Worm (Caenorhabditis elegans): Measurements from ENCODE around the gene T25B9.9.
A peak's percentile ranks its signal among the peaks of the same experiment; 100 is the strongest.

The T25B9.9 gene

ce11 chrIV:10769353-10769752 lies at the start of gene T25B9.9:
Gene T25B9.9, plus strand, starts transcription at chrIV:10769653.
- TF ChIP-seq flt-1 (GFP tag; IDR thresholded peaks at IDR 0.05) (no peak), ama-1 (optimal IDR thresholded peaks at IDR 0.05) (no peak), hmg-4 (GFP tag; optimal IDR thresholded peaks at IDR 0.05) (no peak), scrt-1 (GFP tag; IDR thresholded peaks at IDR 0.05) (no peak), aly-1 (tag; optimal IDR thresholded peaks at IDR 0.05) (no peak), tbx-37 (GFP tag; conservative IDR thresholded peaks at IDR 0.05) (no peak), hnd-1 (tag; optimal IDR thresholded peaks at IDR 0.05) (no peak), ets-7 (tag; optimal IDR thresholded peaks at IDR 0.05) (no peak), tbx-11 (GFP tag; IDR thresholded peaks at IDR 0.05) (no peak), F13C5.2 (tag; optimal IDR thresholded peaks at IDR 0.05) (no peak), ceh-13 (GFP tag; optimal IDR thresholded peaks at IDR 0.05) (no peak)

ce11 chrIV:10727734-10728133 lies 41.7 kb upstream of the T25B9.9 start, which contains the start of gene ZC168.2:
Gene ZC168.2, plus strand, starts transcription at chrIV:10728034.
- no peak for TF ChIP-seq tbx-11 (GFP tag; IDR thresholded peaks at IDR 0.05)
- TF ChIP-seq ama-1 (optimal IDR thresholded peaks at IDR 0.05), result no peak
- no peak for TF ChIP-seq scrt-1 (GFP tag; IDR thresholded peaks at IDR 0.05)
- TF ChIP-seq flt-1 (GFP tag; IDR thresholded peaks at IDR 0.05), result no peak
- TF ChIP-seq sea-1 (GFP tag; conservative IDR thresholded peaks at IDR 0.05), result no peak
- TF ChIP-seq aly-1 (tag; optimal IDR thresholded peaks at IDR 0.05), result no peak
- TF ChIP-seq hmbx-1 (tag; optimal IDR thresholded peaks at IDR 0.05), result no peak
- TF ChIP-seq ceh-13 (GFP tag; optimal IDR thresholded peaks at IDR 0.05), result no peak
- no peak for TF ChIP-seq B0310.2 (tag; optimal IDR thresholded peaks at IDR 0.05)
- TF ChIP-seq F13C5.2 (tag; optimal IDR thresholded peaks at IDR 0.05), result no peak
- TF ChIP-seq pes-1 (GFP tag; IDR thresholded peaks at IDR 0.05), result no peak
- TF ChIP-seq hmg-4 (GFP tag; optimal IDR thresholded peaks at IDR 0.05), result no peak
- TF ChIP-seq hnd-1 (tag; optimal IDR thresholded peaks at IDR 0.05), result no peak
- no peak for TF ChIP-seq ets-7 (tag; optimal IDR thresholded peaks at IDR 0.05)
- no peak for TF ChIP-seq ceh-36 (tag; optimal IDR thresholded peaks at IDR 0.05)
- no peak for TF ChIP-seq tra-4 (tag; optimal IDR thresholded peaks at IDR 0.05)
- no peak for TF ChIP-seq tbx-37 (GFP tag; conservative IDR thresholded peaks at IDR 0.05)

- TF ChIP-seq B0310.2 (tag; optimal IDR thresholded peaks at IDR 0.05) (no peak), tbx-37 (GFP tag; conservative IDR thresholded peaks at IDR 0.05) (no peak), sea-1 (GFP tag; conservative IDR thresholded peaks at IDR 0.05) (no peak), aly-1 (tag; optimal IDR thresholded peaks at IDR 0.05) (no peak), tra-4 (tag; optimal IDR thresholded peaks at IDR 0.05) (no peak)
Observed at ce11 chrIV:10734527-10735436, 34.7 kb upstream of the T25B9.9 start, which contains the start of the genes orc-5 and cyb-1. Gene orc-5, minus strand, starts transcription at chrIV:10734588. Gene cyb-1, plus strand, starts transcription at chrIV:10735216.

ce11 chrIV:10737011-10737553 lies 32.4 kb upstream of the T25B9.9 start, which contains the start of gene grl-21:
Gene grl-21, plus strand, starts transcription at chrIV:10737474.
- TF ChIP-seq ama-1 (optimal IDR thresholded peaks at IDR 0.05) (peak; percentile 41), F13C5.2 (tag; optimal IDR thresholded peaks at IDR 0.05) (no peak)

- TF ChIP-seq tbx-37 (GFP tag; conservative IDR thresholded peaks at IDR 0.05), result no peak
- TF ChIP-seq hnd-1 (tag; optimal IDR thresholded peaks at IDR 0.05), result no peak
- no peak for TF ChIP-seq flt-1 (GFP tag; IDR thresholded peaks at IDR 0.05)
- TF ChIP-seq ama-1 (optimal IDR thresholded peaks at IDR 0.05), result no peak
- no peak for TF ChIP-seq hmbx-1 (tag; optimal IDR thresholded peaks at IDR 0.05)
- TF ChIP-seq B0310.2 (tag; optimal IDR thresholded peaks at IDR 0.05), result no peak
- no peak for TF ChIP-seq tbx-11 (GFP tag; IDR thresholded peaks at IDR 0.05)
- no peak for TF ChIP-seq ceh-13 (GFP tag; optimal IDR thresholded peaks at IDR 0.05)
Observed at ce11 chrIV:10738328-10738727, 31.1 kb upstream of the T25B9.9 start, which contains the start of gene ssp-34. Gene ssp-34, minus strand, starts transcription at chrIV:10738602.

- TF ChIP-seq flt-1 (GFP tag; IDR thresholded peaks at IDR 0.05) (no peak), tbx-37 (GFP tag; conservative IDR thresholded peaks at IDR 0.05) (no peak)
Observed at ce11 chrIV:10744475-10744874, 25.0 kb upstream of the T25B9.9 start, which contains the start of gene T25B9.3. Gene T25B9.3, plus strand, starts transcription at chrIV:10744775.

ce11 chrIV:10745332-10745731 lies 24.1 kb upstream of the T25B9.9 start:
- no peak for TF ChIP-seq aly-1 (tag; optimal IDR thresholded peaks at IDR 0.05)
- peak; percentile 6 for TF ChIP-seq ceh-36 (tag; optimal IDR thresholded peaks at IDR 0.05)

ce11 chrIV:10750041-10750440 lies 19.4 kb upstream of the T25B9.9 start, which contains the start of gene T25B9.1:
Gene T25B9.1, minus strand, starts transcription at chrIV:10750141.
- TF ChIP-seq hmbx-1 (tag; optimal IDR thresholded peaks at IDR 0.05), result no peak
- TF ChIP-seq flt-1 (GFP tag; IDR thresholded peaks at IDR 0.05), result no peak
- no peak for TF ChIP-seq tbx-37 (GFP tag; conservative IDR thresholded peaks at IDR 0.05)
- TF ChIP-seq aly-1 (tag; optimal IDR thresholded peaks at IDR 0.05), result no peak
- TF ChIP-seq ama-1 (optimal IDR thresholded peaks at IDR 0.05), result no peak
- no peak for TF ChIP-seq pes-1 (GFP tag; IDR thresholded peaks at IDR 0.05)
- TF ChIP-seq ceh-36 (tag; optimal IDR thresholded peaks at IDR 0.05), result no peak
- no peak for TF ChIP-seq scrt-1 (GFP tag; IDR thresholded peaks at IDR 0.05)
- no peak for TF ChIP-seq tbx-11 (GFP tag; IDR thresholded peaks at IDR 0.05)
- no peak for TF ChIP-seq ets-7 (tag; optimal IDR thresholded peaks at IDR 0.05)
- TF ChIP-seq ceh-13 (GFP tag; optimal IDR thresholded peaks at IDR 0.05), result no peak
- no peak for TF ChIP-seq B0310.2 (tag; optimal IDR thresholded peaks at IDR 0.05)
- no peak for TF ChIP-seq F13C5.2 (tag; optimal IDR thresholded peaks at IDR 0.05)
- no peak for TF ChIP-seq hnd-1 (tag; optimal IDR thresholded peaks at IDR 0.05)
- no peak for TF ChIP-seq tra-4 (tag; optimal IDR thresholded peaks at IDR 0.05)
- no peak for TF ChIP-seq sea-1 (GFP tag; conservative IDR thresholded peaks at IDR 0.05)
- TF ChIP-seq hmg-4 (GFP tag; optimal IDR thresholded peaks at IDR 0.05), result no peak
